Worm (Caenorhabditis elegans): Measurements from ENCODE around the gene C01G6.9.

The C01G6.9 gene

ce11 chrII:9322870-9323349 lies 27.3 kb upstream of the C01G6.9 start, which contains the start of gene rab-39:
Gene rab-39 (minus strand): TSS chrII:9322920.
- TF ChIP-seq zfp-3 (GFP tag; conservative IDR thresholded peaks at IDR 0.05): no peak
- TF ChIP-seq nhr-48 (tag; optimal IDR thresholded peaks at IDR 0.05): no peak
- TF ChIP-seq F37D6.2 (tag; optimal IDR thresholded peaks at IDR 0.05): no peak
- TF ChIP-seq dmd-6 (GFP tag; IDR thresholded peaks at IDR 0.05): no peak
- no peak for TF ChIP-seq sdz-12 (GFP tag; optimal IDR thresholded peaks at IDR 0.05)
- TF ChIP-seq daf-8 (GFP tag; IDR thresholded peaks at IDR 0.05): no peak
- TF ChIP-seq rbr-2 (tag; optimal IDR thresholded peaks at IDR 0.05): peak; percentile 16
- TF ChIP-seq D1046.2 (GFP tag; IDR thresholded peaks at IDR 0.05): no peak
- TF ChIP-seq dpl-1 (GFP tag; optimal IDR thresholded peaks at IDR 0.05): peak; percentile 26
- no peak for TF ChIP-seq madf-9 (GFP tag; conservative IDR thresholded peaks at IDR 0.05)
- TF ChIP-seq snpc-1.2 (GFP tag; IDR thresholded peaks at IDR 0.05): no peak
- TF ChIP-seq nhr-25 (tag; optimal IDR thresholded peaks at IDR 0.05; ENCODE audit: borderline replicate concordance, insufficient read depth): no peak
- TF ChIP-seq zip-2 (tag; optimal IDR thresholded peaks at IDR 0.05): no peak
- TF ChIP-seq Y75B8A.6 (GFP tag; IDR thresholded peaks at IDR 0.05): no peak
- no peak for TF ChIP-seq pha-4 (GFP tag; IDR thresholded peaks at IDR 0.05)
- no peak for TF ChIP-seq pha-4 (tag; optimal IDR thresholded peaks at IDR 0.05)
- TF ChIP-seq hmg-1.1 (GFP tag; IDR thresholded peaks at IDR 0.05): no peak
- peak; percentile 53 for TF ChIP-seq hlh-11 (tag; optimal IDR thresholded peaks at IDR 0.05)
- TF ChIP-seq set-16 (GFP tag; IDR thresholded peaks at IDR 0.05): no peak
- TF ChIP-seq ZK546.5 (tag; optimal IDR thresholded peaks at IDR 0.05): no peak
- no peak for TF ChIP-seq nhr-77 (tag; optimal IDR thresholded peaks at IDR 0.05)
- no peak for TF ChIP-seq skn-1 (tag; optimal IDR thresholded peaks at IDR 0.05)
- TF ChIP-seq zag-1 (tag; optimal IDR thresholded peaks at IDR 0.05): no peak
- TF ChIP-seq R02D3.7 (tag; optimal IDR thresholded peaks at IDR 0.05): no peak
- no peak for TF ChIP-seq madf-5 (GFP tag; IDR thresholded peaks at IDR 0.05)
- no peak for TF ChIP-seq dmd-9 (GFP tag; IDR thresholded peaks at IDR 0.05)
- TF ChIP-seq mxl-2 (GFP tag; conservative IDR thresholded peaks at IDR 0.05): no peak
- peak in 1 of 2 experiments; percentile 69 for TF ChIP-seq lsy-2 (tag; optimal IDR thresholded peaks at IDR 0.05)
- no peak for TF ChIP-seq nhr-41 (GFP tag; IDR thresholded peaks at IDR 0.05)
- TF ChIP-seq egl-43 (GFP tag; IDR thresholded peaks at IDR 0.05): no peak
- no peak for TF ChIP-seq zip-11 (GFP tag; IDR thresholded peaks at IDR 0.05)
- TF ChIP-seq nhr-111 (GFP tag; optimal IDR thresholded peaks at IDR 0.05): no peak
- TF ChIP-seq ama-1 (optimal IDR thresholded peaks at IDR 0.05): no peak
- TF ChIP-seq Y105C5A.15 (GFP tag; IDR thresholded peaks at IDR 0.05): no peak
- TF ChIP-seq pqm-1 (tag; optimal IDR thresholded peaks at IDR 0.05): no peak
- TF ChIP-seq nhr-102 (tag; optimal IDR thresholded peaks at IDR 0.05): no peak
- no peak for TF ChIP-seq ceh-44 (GFP tag; IDR thresholded peaks at IDR 0.05)
- no peak for TF ChIP-seq saeg-2 (GFP tag; IDR thresholded peaks at IDR 0.05)
- TF ChIP-seq F44E2.7 (GFP tag; IDR thresholded peaks at IDR 0.05): no peak
- no peak for TF ChIP-seq nhr-28 (tag; optimal IDR thresholded peaks at IDR 0.05)
- no peak for TF ChIP-seq ceh-32 (tag; optimal IDR thresholded peaks at IDR 0.05; ENCODE audit: poor library complexity)
- TF ChIP-seq lin-13 (GFP tag; optimal IDR thresholded peaks at IDR 0.05): no peak
- TF ChIP-seq ceh-20 (GFP tag; IDR thresholded peaks at IDR 0.05): no peak
- TF ChIP-seq php-3 (GFP tag; IDR thresholded peaks at IDR 0.05): no peak
- TF ChIP-seq unc-130 (GFP tag; optimal IDR thresholded peaks at IDR 0.05): no peak
- TF ChIP-seq nhr-10 (tag; optimal IDR thresholded peaks at IDR 0.05): no peak
- TF ChIP-seq unc-39 (tag; optimal IDR thresholded peaks at IDR 0.05): no peak
- TF ChIP-seq unc-62 (GFP tag; optimal IDR thresholded peaks at IDR 0.05 in 1 of 2): no peak
- no peak for TF ChIP-seq unc-62 (tag; optimal IDR thresholded peaks at IDR 0.05)
- peak; percentile 82 for TF ChIP-seq hlh-30 (tag; optimal IDR thresholded peaks at IDR 0.05; ENCODE audit: insufficient read depth)
- no peak for TF ChIP-seq tra-1 (GFP tag; IDR thresholded peaks at IDR 0.05)
- no peak for TF ChIP-seq F49E8.2 (tag; optimal IDR thresholded peaks at IDR 0.05; ENCODE audit: borderline replicate concordance)
- TF ChIP-seq F10B5.3 (tag; optimal IDR thresholded peaks at IDR 0.05): no peak
